Worm (Caenorhabditis elegans) whole organism, L3 larva: Measurements from ENCODE around the gene srb-13.

Experiments used
- ceh-28 ChIP-seq: fragments of 150-350 bp; optimal IDR thresholded peaks from 2 replicates; lab custom pipeline; 2014; ENCODE audit warnings: missing biosample characterization, missing genetic modification reagents, missing genetic modification characterization
- nhr-77 ChIP-seq: fragments of 150-350 bp; optimal IDR thresholded peaks from 2 replicates; lab custom pipeline; 2014; ENCODE audit warnings: missing biosample characterization, missing genetic modification characterization
- snpc-4 ChIP-seq: fragments of 150-350 bp; optimal IDR thresholded peaks from 2 replicates; lab custom pipeline; 2014; ENCODE audit warnings: missing biosample characterization, missing genetic modification characterization

DNA sequence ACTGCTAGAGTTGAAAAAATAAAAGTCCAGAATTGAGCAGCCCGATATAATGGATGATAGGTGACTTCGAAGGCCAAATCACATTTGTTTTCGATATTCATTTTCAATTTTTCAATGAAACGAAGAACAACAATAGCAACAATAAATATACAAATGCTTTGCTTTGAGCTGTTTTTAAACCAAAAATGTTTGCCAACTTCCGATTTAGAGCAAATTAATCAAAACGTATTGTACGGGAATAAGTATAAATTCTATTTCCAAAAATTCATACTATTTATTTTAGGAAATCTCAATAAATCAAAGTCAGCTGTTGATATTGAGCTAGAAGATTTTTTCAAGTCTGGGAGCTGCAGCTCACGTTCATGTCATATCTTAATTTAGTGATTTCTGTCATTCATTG lies 13.5 kb upstream of the srb-13 start, which contains the start of gene srb-1:
- TF ChIP-seq ceh-28 (tag; lab: Kevin White, UChicago) (no peak), nhr-77 (no peak), snpc-4 (tag; lab: Kevin White, UChicago) (no peak)
